Fruit fly (Drosophila melanogaster) whole organism, embryonic: Measurements from ENCODE around the gene Df31.

ENCODE experiments used
- BEAF-32 ChIP-seq: fragments of 200-800 bp; sonication (Bioruptor generic); optimal IDR thresholded peaks from 3 replicates; lab custom pipeline; 2017; ENCODE audit warnings: missing biosample characterization, missing genetic modification characterization, mild to moderate bottlenecking, moderate library complexity, missing genetic modification reagents
- Bgb ChIP-seq: fragments of 200-800 bp; sonication (Bioruptor generic); IDR thresholded peaks from 2 replicates; pipeline ENCODE4 v1.3.6; 2022; ENCODE audit warnings: missing biosample characterization, missing genetic modification characterization; ENCODE audit not compliant: partially characterized antibody
- BtbVII ChIP-seq: fragments of 200-800 bp; sonication (Bioruptor generic); optimal IDR thresholded peaks from 3 replicates; lab custom pipeline; 2017; ENCODE audit warnings: missing biosample characterization, mild to moderate bottlenecking, missing genetic modification characterization
- CG10267 ChIP-seq: fragments of 200-800 bp; sonication (Bioruptor generic); optimal IDR thresholded peaks from 2 replicates; lab custom pipeline; 2018; ENCODE audit warnings: missing biosample characterization, mild to moderate bottlenecking, missing genetic modification characterization, moderate library complexity
- CG11093 ChIP-seq: fragments of 200-800 bp; sonication (Bioruptor generic); IDR thresholded peaks from 3 replicates; pipeline ENCODE4 v1.3.6; 2022; ENCODE audit warnings: missing biosample characterization, missing genetic modification characterization
- CG12236 ChIP-seq: fragments of 200-800 bp; sonication (Bioruptor generic); optimal IDR thresholded peaks from 2 replicates; lab custom pipeline; 2016; ENCODE audit warnings: missing biosample characterization, missing genetic modification characterization
- CG12769 ChIP-seq: fragments of 200-800 bp; sonication (Bioruptor generic); optimal IDR thresholded peaks from 2 replicates; lab custom pipeline; 2019; ENCODE audit warnings: missing biosample characterization, mild to moderate bottlenecking, missing genetic modification characterization, moderate library complexity
- CG14965 ChIP-seq: fragments of 200-800 bp; sonication (Bioruptor generic); optimal IDR thresholded peaks from 2 replicates; lab custom pipeline; 2016; ENCODE audit warnings: missing biosample characterization, missing genetic modification characterization, borderline replicate concordance
- CG15269 ChIP-seq: fragments of 200-800 bp; sonication (Bioruptor generic); optimal IDR thresholded peaks from 2 replicates; lab custom pipeline; 2018; ENCODE audit warnings: missing biosample characterization, mild to moderate bottlenecking, missing genetic modification characterization, moderate library complexity
- CG15696 ChIP-seq: fragments of 200-800 bp; sonication (Bioruptor generic); optimal IDR thresholded peaks from 2 replicates; lab custom pipeline; 2019; ENCODE audit warnings: missing biosample characterization, mild to moderate bottlenecking, missing genetic modification characterization, moderate library complexity
- CG16863 ChIP-seq: fragments of 200-800 bp; sonication (Bioruptor generic); optimal IDR thresholded peaks from 3 replicates; lab custom pipeline; 2016; ENCODE audit warnings: missing biosample characterization, missing genetic modification characterization
- CG18599 ChIP-seq: fragments of 200-800 bp; sonication (Bioruptor generic); optimal IDR thresholded peaks from 3 replicates; lab custom pipeline; 2017; ENCODE audit warnings: missing biosample characterization, missing genetic modification characterization, mild to moderate bottlenecking, moderate library complexity, missing genetic modification reagents
- CG2678 ChIP-seq: fragments of 200-800 bp; sonication (Bioruptor generic); optimal IDR thresholded peaks from 3 replicates; lab custom pipeline; 2019; ENCODE audit warnings: missing biosample characterization, mild to moderate bottlenecking, missing genetic modification characterization, moderate library complexity
- CG30020 ChIP-seq: fragments of 200-800 bp; optimal IDR thresholded peaks from 2 replicates; lab custom pipeline; 2019; ENCODE audit warnings: missing biosample characterization, mild to moderate bottlenecking, missing genetic modification characterization, moderate library complexity
- CG31388 ChIP-seq: fragments of 200-800 bp; sonication (Bioruptor generic); optimal IDR thresholded peaks from 2 replicates; lab custom pipeline; 2016; ENCODE audit warnings: missing biosample characterization, missing genetic modification characterization
- CG33213 ChIP-seq: fragments of 200-800 bp; sonication (Bioruptor generic); optimal IDR thresholded peaks from 3 replicates; lab custom pipeline; 2016; ENCODE audit warnings: missing biosample characterization, missing genetic modification characterization
- CG33557 ChIP-seq: fragments of 200-800 bp; sonication (Bioruptor generic); optimal IDR thresholded peaks from 2 replicates; lab custom pipeline; 2019; ENCODE audit warnings: missing biosample characterization, mild to moderate bottlenecking, missing genetic modification characterization, moderate library complexity
- CG8944 ChIP-seq: fragments of 200-800 bp; sonication (Bioruptor generic); optimal IDR thresholded peaks from 3 replicates; lab custom pipeline; 2016; ENCODE audit warnings: missing biosample characterization, missing genetic modification characterization
- ERR ChIP-seq: fragments of 200-800 bp; sonication (Bioruptor generic); optimal IDR thresholded peaks from 2 replicates; lab custom pipeline; 2016; ENCODE audit warnings: missing biosample characterization, missing genetic modification characterization
- H15 ChIP-seq: fragments of 200-800 bp; sonication (Bioruptor generic); IDR thresholded peaks from 3 replicates; pipeline ENCODE4 v1.3.6; 2022; ENCODE audit warnings: missing biosample characterization, missing genetic modification characterization
- Hmr ChIP-seq: fragments of 200-800 bp; sonication (Bioruptor generic); optimal IDR thresholded peaks from 3 replicates; lab custom pipeline; 2017; ENCODE audit warnings: mild to moderate bottlenecking, missing biosample characterization, missing genetic modification reagents, missing genetic modification characterization
- Hsf ChIP-seq: fragments of 200-800 bp; sonication (Bioruptor generic); optimal IDR thresholded peaks from 3 replicates; lab custom pipeline; 2016; ENCODE audit warnings: missing biosample characterization, missing genetic modification characterization
- Lpt ChIP-seq: fragments of >200 bp; optimal IDR thresholded peaks from 2 replicates; lab custom pipeline; 2018; ENCODE audit warnings: missing biosample characterization, missing genetic modification characterization
- MTF-1 ChIP-seq: fragments of 200-800 bp; sonication (Bioruptor generic); optimal IDR thresholded peaks from 2 replicates; lab custom pipeline; 2018; ENCODE audit warnings: missing biosample characterization, mild to moderate bottlenecking, missing genetic modification characterization, borderline replicate concordance
- Med ChIP-seq: fragments of 200-800 bp; sonication (Bioruptor generic); peaks from one replicate; lab custom pipeline; 2016; ENCODE audit warnings: missing biosample characterization, missing genetic modification characterization, mild to moderate bottlenecking, inconsistent platforms, moderate library complexity
- Mes4 ChIP-seq: fragments of 200-800 bp; sonication (Bioruptor generic); optimal IDR thresholded peaks from 2 replicates; lab custom pipeline; 2016; ENCODE audit warnings: missing biosample characterization, missing genetic modification characterization
- NFAT ChIP-seq: fragments of 200-800 bp; sonication (Bioruptor generic); IDR thresholded peaks from 2 replicates; pipeline ENCODE4 v1.3.6; 2022; ENCODE audit warnings: missing biosample characterization, missing genetic modification characterization
- Scr ChIP-seq: fragments of 200-800 bp; sonication (Bioruptor generic); IDR thresholded peaks from 2 replicates; pipeline ENCODE4 v1.3.6; 2022; ENCODE audit warnings: missing biosample characterization, missing genetic modification characterization; ENCODE audit not compliant: partially characterized antibody
- Vsx1 ChIP-seq: fragments of 200-800 bp; sonication (Bioruptor generic); optimal IDR thresholded peaks from 2 replicates; lab custom pipeline; 2017; ENCODE audit warnings: missing biosample characterization, mild to moderate bottlenecking, missing genetic modification characterization, missing genetic modification reagents
- Xrp1 ChIP-seq: fragments of 200-800 bp; sonication (Bioruptor generic); IDR thresholded peaks from 2 replicates; pipeline ENCODE4 v1.3.6; 2022; ENCODE audit warnings: missing biosample characterization, missing genetic modification characterization
- ash1 ChIP-seq: fragments of 200-800 bp; sonication (Bioruptor generic); optimal IDR thresholded peaks from 2 replicates; lab custom pipeline; 2018; ENCODE audit warnings: missing biosample characterization, mild to moderate bottlenecking, missing genetic modification characterization
- btn ChIP-seq: fragments of 200-800 bp; sonication (Bioruptor generic); optimal IDR thresholded peaks from 2 replicates; lab custom pipeline; 2016; ENCODE audit warnings: missing biosample characterization, missing genetic modification characterization
- crp ChIP-seq, 2 experiments: fragments of 200-800 bp; sonication (Bioruptor generic); optimal IDR thresholded peaks; 2 replicates in 1 of 2; 3 replicates in 1 of 2; lab custom pipeline; 2017; ENCODE audit warnings: missing biosample characterization in 2 of 2, missing genetic modification characterization in 2 of 2, mild to moderate bottlenecking in 1 of 2, moderate library complexity in 1 of 2
- dan ChIP-seq: fragments of 200-800 bp; sonication (Bioruptor generic); IDR thresholded peaks from 2 replicates; pipeline ENCODE4 v1.3.6; 2022; ENCODE audit warnings: missing biosample characterization, missing genetic modification characterization
- ems ChIP-seq: fragments of 200-800 bp; sonication (Bioruptor generic); optimal IDR thresholded peaks from 3 replicates; lab custom pipeline; 2016; ENCODE audit warnings: missing biosample characterization, missing genetic modification characterization
- fd102C ChIP-seq: fragments of 200-800 bp; sonication (Bioruptor generic); optimal IDR thresholded peaks from 2 replicates; lab custom pipeline; 2018; ENCODE audit warnings: missing biosample characterization, mild to moderate bottlenecking, missing genetic modification characterization, moderate library complexity
- gem ChIP-seq: fragments of 200-800 bp; sonication (Bioruptor generic); optimal IDR thresholded peaks from 2 replicates; lab custom pipeline; 2019; ENCODE audit warnings: missing biosample characterization, mild to moderate bottlenecking, missing genetic modification characterization, moderate library complexity
- gro ChIP-seq: fragments of 200-800 bp; sonication (Bioruptor generic); optimal IDR thresholded peaks from 2 replicates; lab custom pipeline; 2016; ENCODE audit warnings: missing biosample characterization, missing genetic modification characterization
- ham ChIP-seq: fragments of 200-800 bp; sonication (Bioruptor generic); IDR thresholded peaks from 2 replicates; pipeline ENCODE4 v1.3.6; 2022; ENCODE audit warnings: missing biosample characterization, missing genetic modification characterization
- her ChIP-seq: fragments of 200-800 bp; sonication (Bioruptor generic); optimal IDR thresholded peaks from 2 replicates; lab custom pipeline; 2016; ENCODE audit warnings: missing biosample characterization, missing genetic modification characterization
- pros ChIP-seq: fragments of 200-800 bp; sonication (Bioruptor generic); optimal IDR thresholded peaks from 3 replicates; lab custom pipeline; 2019; ENCODE audit warnings: missing biosample characterization, mild to moderate bottlenecking, missing genetic modification characterization, moderate library complexity
- psq ChIP-seq: fragments of 200-800 bp; sonication (Bioruptor generic); optimal IDR thresholded peaks from 2 replicates; lab custom pipeline; 2017; ENCODE audit warnings: missing biosample characterization, missing genetic modification characterization
- pum ChIP-seq: fragments of 200-800 bp; sonication (Bioruptor generic); optimal IDR thresholded peaks from 2 replicates; lab custom pipeline; 2016; ENCODE audit warnings: missing biosample characterization, missing genetic modification characterization
- shn ChIP-seq: fragments of 200-800 bp; sonication (Bioruptor generic); optimal IDR thresholded peaks from 3 replicates; lab custom pipeline; 2016; ENCODE audit warnings: missing biosample characterization, missing genetic modification characterization
- so ChIP-seq: fragments of 200-800 bp; sonication (Bioruptor generic); IDR thresholded peaks from 3 replicates; pipeline ENCODE4 v1.3.6; 2022; ENCODE audit warnings: missing biosample characterization, missing genetic modification characterization
- sr ChIP-seq: fragments of 200-800 bp; sonication (Bioruptor generic); IDR thresholded peaks from 3 replicates; pipeline ENCODE4 v1.3.6; 2022; ENCODE audit warnings: missing biosample characterization, missing genetic modification characterization
- trem ChIP-seq: fragments of 200-800 bp; optimal IDR thresholded peaks from 3 replicates; lab custom pipeline; 2019; ENCODE audit warnings: missing biosample characterization, mild to moderate bottlenecking, missing genetic modification characterization, moderate library complexity
- usp ChIP-seq: fragments of >200 bp; optimal IDR thresholded peaks from 2 replicates; lab custom pipeline; 2017; ENCODE audit warnings: missing biosample characterization, missing genetic modification characterization
- vnd ChIP-seq: fragments of 200-800 bp; sonication (Bioruptor generic); IDR thresholded peaks from 3 replicates; pipeline ENCODE4 v1.3.6; 2022; ENCODE audit warnings: missing biosample characterization, missing genetic modification characterization; ENCODE audit not compliant: partially characterized antibody
- vvl ChIP-seq: fragments of 200-800 bp; sonication (Bioruptor generic); IDR thresholded peaks from 2 replicates; pipeline ENCODE4 v1.3.6; 2022; ENCODE audit warnings: missing biosample characterization, missing genetic modification characterization
- yki ChIP-seq: fragments of >200 bp; optimal IDR thresholded peaks from 3 replicates; lab custom pipeline; 2018
- zen2 ChIP-seq: fragments of 200-800 bp; sonication (Bioruptor generic); IDR thresholded peaks from 3 replicates; pipeline ENCODE4 v1.3.6; 2022; ENCODE audit warnings: missing biosample characterization, missing genetic modification characterization; ENCODE audit not compliant: partially characterized antibody

Df31 gene

dm6 chr2L:21624472-21624787, 5.3 kb downstream of the Df31 start (continued):
- TF ChIP-seq Hmr (no peak), Scr (GFP tag; lab: Robert Waterston, UW) (peak; percentile 58; the same call in 1 of the 2 replicates), btn (no peak), CG15696 (tag; lab: Kevin White, UChicago) (no peak), CG8944 (no peak), CG18599 (no peak), psq (no peak), CG2678 (tag; lab: Kevin White, UChicago) (no peak), trem (tag; lab: Kevin White, UChicago) (no peak), BtbVII (no peak), Vsx1 (GFP tag; lab: Kevin White, UChicago) (no peak), CG11093 (no peak), CG14965 (GFP tag; lab: Kevin White, UChicago) (no peak), MTF-1 (GFP tag; lab: Kevin White, UChicago) (no peak), CG12236 (GFP tag; lab: Kevin White, UChicago) (no peak), CG15269 (no peak), Xrp1 (no peak), vnd (peak; percentile 14; the same call in 1 of the 3 replicates), pum (no peak), dan (GFP tag; lab: Robert Waterston, UW) (no peak), CG12769 (no peak), CG10267 (tag; lab: Kevin White, UChicago) (peak; percentile 9), ash1 (GFP tag; lab: Kevin White, UChicago) (no peak), so (GFP tag; lab: Robert Waterston, UW) (no peak), pros (GFP tag; lab: Kevin White, UChicago) (no peak), zen2 (GFP tag; lab: Robert Waterston, UW) (no peak; the same call in 2 of the 3 replicates), Hsf (GFP tag; lab: Kevin White, UChicago) (no peak), CG16863 (GFP tag; lab: Kevin White, UChicago) (no peak), H15 (GFP tag; lab: Robert Waterston, UW) (no peak), CG30020 (tag; lab: Kevin White, UChicago) (peak; percentile 75), Mes4 (no peak), vvl (GFP tag; lab: Robert Waterston, UW) (no peak), ham (GFP tag; lab: Robert Waterston, UW) (no peak), gem (tag; lab: Kevin White, UChicago) (no peak), fd102C (GFP tag; lab: Kevin White, UChicago) (no peak), crp (GFP tag; optimal IDR thresholded peaks at IDR 0.05; lab: Kevin White, UChicago) (no peak), shn (no peak), CG33213 (GFP tag; lab: Kevin White, UChicago) (no peak), ems (GFP tag; lab: Kevin White, UChicago) (no peak), sr (GFP tag; lab: Robert Waterston, UW) (no peak), NFAT (GFP tag; lab: Robert Waterston, UW) (no peak), yki (no peak), CG33557 (no peak), ERR (GFP tag; lab: Kevin White, UChicago) (no peak), her (GFP tag; lab: Kevin White, UChicago) (no peak), gro (GFP tag; lab: Kevin White, UChicago) (no peak), usp (GFP tag; lab: Kevin White, UChicago) (no peak), BEAF-32 (GFP tag; lab: Kevin White, UChicago) (peak; percentile 67), Lpt (GFP tag; lab: Kevin White, UChicago) (no peak), CG31388 (no peak), Bgb (GFP tag; lab: Robert Waterston, UW) (peak; percentile 26), Med (peak; percentile 77)
